Fruit fly (Drosophila melanogaster) whole organism, embryonic: ENCODE results near the gene Cp18.

Source experiments
- Antp ChIP-seq: fragments of 200-800 bp; sonication (Bioruptor generic); optimal IDR thresholded peaks from 3 replicates; lab custom pipeline; 2016; ENCODE audit warnings: missing biosample characterization, missing genetic modification characterization
- Awh ChIP-seq: fragments of 200-800 bp; sonication (Bioruptor generic); IDR thresholded peaks from 2 replicates; pipeline ENCODE4, ENCODE4 v1.3.6; 2022; ENCODE audit warnings: missing biosample characterization, missing genetic modification characterization
- B-H2 ChIP-seq: fragments of 200-800 bp; sonication (Bioruptor generic); optimal IDR thresholded peaks from 2 replicates; lab custom pipeline; 2018; ENCODE audit warnings: missing biosample characterization, mild to moderate bottlenecking, missing genetic modification characterization
- CG10543 ChIP-seq: fragments of 200-800 bp; sonication (Bioruptor generic); optimal IDR thresholded peaks from 3 replicates; lab custom pipeline; 2017; ENCODE audit warnings: missing biosample characterization, mild to moderate bottlenecking, missing genetic modification characterization, moderate library complexity
- CG10959 ChIP-seq: fragments of 200-800 bp; sonication (Bioruptor generic); IDR thresholded peaks from 2 replicates; pipeline ENCODE4 v1.3.6; 2022; ENCODE audit warnings: missing biosample characterization, missing genetic modification characterization
- CG11247 ChIP-seq: fragments of 200-800 bp; sonication (Bioruptor generic); IDR thresholded peaks from 2 replicates; pipeline ENCODE4 v1.3.6; 2022; ENCODE audit warnings: missing biosample characterization, missing genetic modification characterization
- CG14441 ChIP-seq: fragments of 200-800 bp; sonication (Bioruptor generic); IDR thresholded peaks from 2 replicates; pipeline ENCODE4 v1.3.6; 2022; ENCODE audit warnings: missing biosample characterization, missing genetic modification characterization
- CG1602 ChIP-seq: fragments of 200-800 bp; sonication (Bioruptor generic); optimal IDR thresholded peaks from 3 replicates; lab custom pipeline; 2016; ENCODE audit warnings: missing biosample characterization, missing genetic modification characterization
- CG16813 ChIP-seq: fragments of 200-800 bp; sonication (Bioruptor generic); IDR thresholded peaks from 3 replicates; pipeline ENCODE4 v1.3.6; 2022; ENCODE audit warnings: missing biosample characterization, missing genetic modification characterization; ENCODE audit not compliant: partially characterized antibody
- CG2116 ChIP-seq: fragments of 200-800 bp; sonication (Bioruptor generic); optimal IDR thresholded peaks from 3 replicates; lab custom pipeline; 2018; ENCODE audit warnings: missing biosample characterization, mild to moderate bottlenecking, missing genetic modification characterization
- CG2120 ChIP-seq: fragments of 200-800 bp; sonication (Bioruptor generic); optimal IDR thresholded peaks from 3 replicates; lab custom pipeline; 2016; ENCODE audit warnings: missing biosample characterization, missing genetic modification characterization
- CG3847 ChIP-seq: fragments of 200-800 bp; sonication (Bioruptor generic); IDR thresholded peaks from 2 replicates; pipeline ENCODE4 v1.3.6; 2022; ENCODE audit warnings: missing biosample characterization, missing genetic modification characterization
- CG3995 ChIP-seq: fragments of 200-800 bp; sonication (Bioruptor generic); optimal IDR thresholded peaks from 3 replicates; lab custom pipeline; 2016; ENCODE audit warnings: missing biosample characterization, missing genetic modification characterization
- CG4424 ChIP-seq: fragments of 200-800 bp; sonication (Bioruptor generic); optimal IDR thresholded peaks from 3 replicates; lab custom pipeline; 2016; ENCODE audit warnings: missing biosample characterization, missing genetic modification characterization
- CG6791 ChIP-seq: fragments of 200-800 bp; sonication (Bioruptor generic); IDR thresholded peaks from 3 replicates; pipeline ENCODE4 v1.3.6; 2022; ENCODE audit warnings: missing biosample characterization, missing genetic modification characterization; ENCODE audit not compliant: partially characterized antibody
- CG7372 ChIP-seq: fragments of 200-800 bp; sonication (Bioruptor generic); IDR thresholded peaks from 2 replicates; pipeline ENCODE4 v1.3.6; 2022; ENCODE audit warnings: missing biosample characterization, missing genetic modification characterization
- CG7745 ChIP-seq: fragments of 200-800 bp; sonication (Bioruptor generic); optimal IDR thresholded peaks from 2 replicates; lab custom pipeline; 2018; ENCODE audit warnings: missing biosample characterization, mild to moderate bottlenecking, missing genetic modification characterization, moderate library complexity
- CG7786 ChIP-seq: fragments of 200-800 bp; sonication (Bioruptor generic); optimal IDR thresholded peaks from 2 replicates; lab custom pipeline; 2016; ENCODE audit warnings: missing biosample characterization, missing genetic modification characterization
- CG7987 ChIP-seq: fragments of 200-800 bp; sonication (Bioruptor generic); optimal IDR thresholded peaks from 2 replicates; lab custom pipeline; 2018; ENCODE audit warnings: missing biosample characterization, mild to moderate bottlenecking, missing genetic modification characterization, moderate library complexity
- Camta ChIP-seq: fragments of 200-800 bp; sonication (Bioruptor generic); optimal IDR thresholded peaks from 2 replicates; lab custom pipeline; 2016; ENCODE audit warnings: missing biosample characterization, missing genetic modification characterization
- CkIIα-i1 ChIP-seq: fragments of 200-800 bp; sonication (Bioruptor generic); IDR thresholded peaks from 2 replicates; pipeline ENCODE4 v1.3.6; 2022; ENCODE audit warnings: missing biosample characterization, missing genetic modification characterization
- Doc2 ChIP-seq: fragments of 200-800 bp; sonication (Bioruptor generic); IDR thresholded peaks from 2 replicates; pipeline ENCODE4 v1.3.6; 2022; ENCODE audit warnings: missing biosample characterization, missing genetic modification characterization
- Fer1 ChIP-seq: fragments of 200-800 bp; sonication (Bioruptor generic); optimal IDR thresholded peaks from 2 replicates; lab custom pipeline; 2017; ENCODE audit warnings: missing biosample characterization, mild to moderate bottlenecking, missing genetic modification characterization
- Hmx ChIP-seq: fragments of 200-800 bp; sonication (Bioruptor generic); optimal IDR thresholded peaks from 2 replicates; lab custom pipeline; 2016; ENCODE audit warnings: missing biosample characterization, missing genetic modification characterization
- MTF-1 ChIP-seq: fragments of 200-800 bp; sonication (Bioruptor generic); optimal IDR thresholded peaks from 2 replicates; lab custom pipeline; 2018; ENCODE audit warnings: missing biosample characterization, mild to moderate bottlenecking, missing genetic modification characterization, borderline replicate concordance
- Neu2 ChIP-seq: fragments of 200-800 bp; sonication (Bioruptor generic); optimal IDR thresholded peaks from 3 replicates; lab custom pipeline; 2016; ENCODE audit warnings: missing biosample characterization, missing genetic modification characterization, borderline replicate concordance
- Poxn ChIP-seq: fragments of 200-800 bp; sonication (Bioruptor generic); IDR thresholded peaks from 2 replicates; pipeline ENCODE4 v1.3.6; 2022; ENCODE audit warnings: missing biosample characterization, missing genetic modification characterization
- Stat92E ChIP-seq, 3 experiments: fragments of >200 bp in 2 of 3; fragments of 200-800 bp in 1 of 3; sonication (Bioruptor generic) in 1 of 3; optimal IDR thresholded peaks; 2 replicates each; lab custom pipeline; 2017 to 2019; ENCODE audit warnings: missing biosample characterization in 3 of 3, missing genetic modification characterization in 3 of 3, mild to moderate bottlenecking in 1 of 3, moderate library complexity in 1 of 3
- Usf ChIP-seq: fragments of 200-800 bp; sonication (Bioruptor generic); optimal IDR thresholded peaks from 2 replicates; lab custom pipeline; 2017; ENCODE audit warnings: missing genotype, missing biosample characterization, missing genetic modification characterization
- YL-1 ChIP-seq: fragments of 200-800 bp; sonication (Bioruptor generic); optimal IDR thresholded peaks from 3 replicates; lab custom pipeline; 2017; ENCODE audit warnings: missing biosample characterization, mild to moderate bottlenecking, missing genetic modification characterization
- ab ChIP-seq: fragments of 200-800 bp; sonication (Bioruptor generic); optimal IDR thresholded peaks from 2 replicates; lab custom pipeline; 2016; ENCODE audit warnings: missing biosample characterization, missing genetic modification characterization
- abd-A ChIP-seq: fragments of 200-800 bp; sonication (Bioruptor generic); optimal IDR thresholded peaks from 3 replicates; lab custom pipeline; 2019; ENCODE audit warnings: missing biosample characterization, mild to moderate bottlenecking, missing genetic modification characterization, moderate library complexity
- chm ChIP-seq: fragments of 200-800 bp; sonication (Bioruptor generic); IDR thresholded peaks from 2 replicates; pipeline ENCODE4 v1.3.6; 2022; ENCODE audit warnings: missing biosample characterization, missing genetic modification characterization
- ci ChIP-seq: fragments of 200-800 bp; sonication (Bioruptor generic); IDR thresholded peaks from 3 replicates; pipeline ENCODE4 v1.3.6; 2022; ENCODE audit warnings: missing biosample characterization, missing genetic modification characterization
- corto ChIP-seq: fragments of 200-800 bp; sonication (Bioruptor generic); optimal IDR thresholded peaks from 2 replicates; lab custom pipeline; 2016; ENCODE audit warnings: missing biosample characterization, mild to moderate bottlenecking, missing genetic modification characterization, moderate library complexity
- ems ChIP-seq: fragments of 200-800 bp; sonication (Bioruptor generic); optimal IDR thresholded peaks from 3 replicates; lab custom pipeline; 2016; ENCODE audit warnings: missing biosample characterization, missing genetic modification characterization
- ewg ChIP-seq: fragments of 200-800 bp; sonication (Bioruptor generic); optimal IDR thresholded peaks from 3 replicates; lab custom pipeline; 2017; ENCODE audit warnings: mild to moderate bottlenecking, missing biosample characterization, missing genetic modification reagents, missing genetic modification characterization
- gem ChIP-seq: fragments of 200-800 bp; sonication (Bioruptor generic); optimal IDR thresholded peaks from 2 replicates; lab custom pipeline; 2019; ENCODE audit warnings: missing biosample characterization, mild to moderate bottlenecking, missing genetic modification characterization, moderate library complexity
- gfzf ChIP-seq: fragments of 200-800 bp; sonication (Bioruptor generic); optimal IDR thresholded peaks from 2 replicates; lab custom pipeline; 2016; ENCODE audit warnings: missing biosample characterization, mild to moderate bottlenecking, missing genetic modification characterization, moderate library complexity
- gt ChIP-seq: fragments of 200-800 bp; sonication (Bioruptor generic); IDR thresholded peaks from 2 replicates; pipeline ENCODE4 v1.3.6; 2022; ENCODE audit warnings: missing biosample characterization, missing genetic modification characterization
- ken ChIP-seq: fragments of 200-800 bp; sonication (Bioruptor generic); IDR thresholded peaks from 3 replicates; pipeline ENCODE4 v1.3.6; 2022; ENCODE audit warnings: missing biosample characterization, missing genetic modification characterization
- luna ChIP-seq: fragments of 200-800 bp; sonication (Bioruptor generic); optimal IDR thresholded peaks from 2 replicates; lab custom pipeline; 2016; ENCODE audit warnings: missing biosample characterization, missing genetic modification characterization
- pita ChIP-seq: fragments of 200-800 bp; sonication (Bioruptor generic); optimal IDR thresholded peaks from 2 replicates; lab custom pipeline; 2017; ENCODE audit warnings: missing biosample characterization, mild to moderate bottlenecking, missing genetic modification characterization
- shn ChIP-seq: fragments of 200-800 bp; sonication (Bioruptor generic); optimal IDR thresholded peaks from 3 replicates; lab custom pipeline; 2016; ENCODE audit warnings: missing biosample characterization, missing genetic modification characterization
- sr ChIP-seq: fragments of 200-800 bp; sonication (Bioruptor generic); IDR thresholded peaks from 3 replicates; pipeline ENCODE4 v1.3.6; 2022; ENCODE audit warnings: missing biosample characterization, missing genetic modification characterization
- zf30C ChIP-seq: fragments of 200-800 bp; sonication (Bioruptor generic); optimal IDR thresholded peaks from 3 replicates; lab custom pipeline; 2018; ENCODE audit warnings: missing biosample characterization, mild to moderate bottlenecking, missing genetic modification characterization

Cp18 gene

dm6 chr3L:8721145-8721544 is 5.4 kb upstream of the Cp18 start, which contains the start of the genes CG32022 and CG6511 (continued):
- TF ChIP-seq CG3995 (peak; percentile 83), CG2116 (peak; percentile 95), gt (GFP tag; lab: Robert Waterston, UW) (peak; percentile 89), CG3847 (peak; percentile 98), pita (GFP tag; lab: Kevin White, UChicago) (no peak), CG11247 (peak; percentile 94; the same call in 1 of the 2 replicates), sr (GFP tag; lab: Robert Waterston, UW) (peak; percentile 58; the same call in 1 of the 3 replicates), CG10543 (GFP tag; lab: Kevin White, UChicago) (peak; percentile 99), Camta (GFP tag; lab: Kevin White, UChicago) (peak; percentile 97), Hmx (GFP tag; lab: Kevin White, UChicago) (peak; percentile 96), B-H2 (GFP tag; lab: Kevin White, UChicago) (peak; percentile 98), MTF-1 (GFP tag; lab: Kevin White, UChicago) (peak; percentile 80), CG4424 (GFP tag; lab: Kevin White, UChicago) (peak; percentile 97), ken (GFP tag; lab: Robert Waterston, UW) (peak; percentile 94), Doc2 (GFP tag; lab: Robert Waterston, UW) (peak; percentile 87), CG16813 (GFP tag; lab: Robert Waterston, UW) (no peak), YL-1 (peak; percentile 90), Stat92E (GFP tag; optimal IDR thresholded peaks at IDR 0.05; lab: Kevin White, UChicago) (peak in 1 of 3 experiments; percentile 88), luna (GFP tag; lab: Kevin White, UChicago) (peak; percentile 94), ems (GFP tag; lab: Kevin White, UChicago) (peak; percentile 97), Antp (GFP tag; lab: Kevin White, UChicago) (peak; percentile 98), ewg (GFP tag; lab: Kevin White, UChicago) (peak; percentile 94), ci (peak; percentile 93), chm (GFP tag; lab: Robert Waterston, UW) (peak; percentile 81), shn (GFP tag; lab: Kevin White, UChicago) (peak; percentile 99), CG1602 (GFP tag; lab: Kevin White, UChicago) (peak; percentile 97), CG14441 (GFP tag; lab: Robert Waterston, UW) (peak; percentile 95), Awh (GFP tag; lab: Robert Waterston, UW) (peak; percentile 90), CG7745 (tag; lab: Kevin White, UChicago) (no peak), zf30C (GFP tag; lab: Kevin White, UChicago) (peak; percentile 69), Fer1 (GFP tag; lab: Kevin White, UChicago) (peak; percentile 97), corto (GFP tag; lab: Kevin White, UChicago) (peak; percentile 75), abd-A (no peak), Poxn (GFP tag; lab: Robert Waterston, UW) (peak; percentile 91), CG7372 (peak; percentile 96), CG10959 (peak; percentile 86), CG2120 (GFP tag; lab: Kevin White, UChicago) (peak; percentile 99), gem (tag; lab: Kevin White, UChicago) (peak; percentile 98), Neu2 (GFP tag; lab: Kevin White, UChicago) (peak; percentile 90), Usf (peak; percentile 98), gfzf (peak; percentile 15), CG7987 (GFP tag; lab: Kevin White, UChicago) (peak; percentile 88), ab (GFP tag; lab: Kevin White, UChicago) (peak; percentile 93), CG7786 (peak; percentile 98), CG6791 (GFP tag; lab: Robert Waterston, UW) (no peak), CkIIα-i1 (peak; percentile 76)
- TF ChIP-seq, all 482 proteins: peak for 426
